Fruit fly (Drosophila melanogaster) whole organism, wandering third instar larva: ENCODE measurements around the gene CG42764.

Experiments
- Abd-B ChIP-seq: fragments of >200 bp; optimal IDR thresholded peaks from 2 replicates; lab custom pipeline; 2017; ENCODE audit warnings: missing biosample characterization, missing genetic modification characterization
- CG32264 ChIP-seq: fragments of 200-800 bp; sonication (Bioruptor generic); optimal IDR thresholded peaks from 2 replicates; lab custom pipeline; 2016; ENCODE audit warnings: missing biosample characterization, missing genetic modification characterization
- CG9705 ChIP-seq: fragments of 200-800 bp; sonication (Bioruptor generic); optimal IDR thresholded peaks from 2 replicates; lab custom pipeline; 2018; ENCODE audit warnings: missing biosample characterization, mild to moderate bottlenecking, missing genetic modification characterization
- CrebA ChIP-seq: fragments of 200-800 bp; sonication (Bioruptor generic); optimal IDR thresholded peaks from 2 replicates; lab custom pipeline; 2016; ENCODE audit warnings: missing biosample characterization, mild to moderate bottlenecking, missing genetic modification characterization, borderline replicate concordance
- Dfd ChIP-seq: fragments of >200 bp; optimal IDR thresholded peaks from 2 replicates; lab custom pipeline; 2017; ENCODE audit warnings: missing biosample characterization, missing genetic modification characterization
- Dif ChIP-seq: fragments of 200-275, 200-300 bp; sonication (Bioruptor generic); optimal IDR thresholded peaks from 2 replicates; lab custom pipeline; 2018; ENCODE audit warnings: missing biosample characterization, missing genetic modification characterization; ENCODE audit not compliant: partially characterized antibody
- GATAd ChIP-seq: sonication (Bioruptor generic); optimal IDR thresholded peaks from 2 replicates; lab custom pipeline; 2016; ENCODE audit warnings: missing biosample characterization, missing genetic modification characterization
- HLH106 ChIP-seq: fragments of 200-800 bp; optimal IDR thresholded peaks from 3 replicates; lab custom pipeline; 2019; ENCODE audit warnings: missing biosample characterization, mild to moderate bottlenecking, missing genetic modification characterization, moderate library complexity
- Hnf4 ChIP-seq: fragments of 200-800 bp; sonication (Bioruptor generic); optimal IDR thresholded peaks from 2 replicates; lab custom pipeline; 2016; ENCODE audit warnings: missing biosample characterization, mild to moderate bottlenecking, missing genetic modification characterization
- Hr78 ChIP-seq: fragments of >200 bp; optimal IDR thresholded peaks from 2 replicates; lab custom pipeline; 2017; ENCODE audit warnings: missing biosample characterization, missing genetic modification characterization
- Hr83 ChIP-seq: fragments of 200-300 bp; sonication (Bioruptor generic); optimal IDR thresholded peaks from 2 replicates; lab custom pipeline; 2016; ENCODE audit warnings: missing biosample characterization, mild to moderate bottlenecking, missing genetic modification characterization, moderate library complexity; ENCODE audit not compliant: poor library complexity, severe bottlenecking
- Jra ChIP-seq: sonication (Bioruptor generic); optimal IDR thresholded peaks from 2 replicates; lab custom pipeline; 2016; ENCODE audit warnings: missing biosample characterization, missing genetic modification characterization
- Mio ChIP-seq: sonication (Bioruptor generic); optimal IDR thresholded peaks from 2 replicates; lab custom pipeline; 2016; ENCODE audit warnings: missing biosample characterization, missing genetic modification characterization
- Myc ChIP-seq: fragments of >200 bp; optimal IDR thresholded peaks from 2 replicates; lab custom pipeline; 2017
- N ChIP-seq: fragments of >200 bp; optimal IDR thresholded peaks from 2 replicates; lab custom pipeline; 2018; ENCODE audit warnings: missing biosample characterization, missing external identifiers, missing genetic modification characterization
- OdsH ChIP-seq: fragments of 200-800 bp; sonication (Bioruptor generic); optimal IDR thresholded peaks from 2 replicates; lab custom pipeline; 2016; ENCODE audit warnings: missing biosample characterization, mild to moderate bottlenecking, missing genetic modification characterization
- Rel ChIP-seq, 2 experiments: fragments of 200-800 bp; sonication (Bioruptor generic) in 1 of 2; optimal IDR thresholded peaks; 2 replicates in 1 of 2; 3 replicates in 1 of 2; lab custom pipeline; 2016 to 2019; ENCODE audit warnings: mild to moderate bottlenecking in 2 of 2, missing biosample characterization in 2 of 2, missing genetic modification characterization in 2 of 2, moderate library complexity in 1 of 2
- Sp1 ChIP-seq: fragments of 200-800 bp; sonication (Bioruptor generic); optimal IDR thresholded peaks from 3 replicates; lab custom pipeline; 2019; ENCODE audit warnings: missing biosample characterization, mild to moderate bottlenecking, missing genetic modification characterization, moderate library complexity
- Vsx2 ChIP-seq: fragments of 200-300, 225-300 bp; sonication (Bioruptor generic); optimal IDR thresholded peaks from 2 replicates; lab custom pipeline; 2018; ENCODE audit warnings: missing biosample characterization, missing genetic modification characterization; ENCODE audit not compliant: partially characterized antibody
- br ChIP-seq: fragments of 200-800 bp; sonication (Bioruptor generic); optimal IDR thresholded peaks from 2 replicates; lab custom pipeline; 2016; ENCODE audit warnings: missing biosample characterization, missing genetic modification characterization
- brk ChIP-seq: fragments of 200-800 bp; sonication (Bioruptor generic); optimal IDR thresholded peaks from 2 replicates; lab custom pipeline; 2016; ENCODE audit warnings: missing biosample characterization, mild to moderate bottlenecking, missing genetic modification characterization
- dl ChIP-seq, 2 experiments: fragments of 175-275, 200-275 bp in 1 of 2; fragments of 200-275 bp in 1 of 2; sonication (Bioruptor generic); optimal IDR thresholded peaks; lab custom pipeline; 2018; ENCODE audit warnings: mild to moderate bottlenecking in 2 of 2, missing biosample characterization in 2 of 2, missing genetic modification characterization in 2 of 2, moderate library complexity in 2 of 2; ENCODE audit not compliant: partially characterized antibody in 2 of 2, insufficient read depth in 1 of 2
- dmrt93B ChIP-seq: fragments of 200-800 bp; sonication (Bioruptor generic); optimal IDR thresholded peaks from 2 replicates; lab custom pipeline; 2018; ENCODE audit warnings: missing biosample characterization, mild to moderate bottlenecking, missing genetic modification characterization
- ey ChIP-seq: fragments of 200-800 bp; sonication (Bioruptor generic); optimal IDR thresholded peaks from 2 replicates; lab custom pipeline; 2016; ENCODE audit warnings: missing biosample characterization, missing genetic modification characterization
- foxo ChIP-seq, 2 experiments: fragments of 200-800 bp; sonication (Bioruptor generic); optimal IDR thresholded peaks; 2 replicates in 1 of 2; 3 replicates in 1 of 2; lab custom pipeline; 2016 to 2017; ENCODE audit warnings: missing biosample characterization in 2 of 2, missing genetic modification characterization in 2 of 2
- fru ChIP-seq: fragments of 200-800 bp; sonication (Bioruptor generic); optimal IDR thresholded peaks from 3 replicates; lab custom pipeline; 2016; ENCODE audit warnings: missing biosample characterization, mild to moderate bottlenecking, missing genetic modification characterization
- h ChIP-seq: fragments of 200-800 bp; sonication (Bioruptor generic); optimal IDR thresholded peaks from 3 replicates; lab custom pipeline; 2016; ENCODE audit warnings: missing biosample characterization, mild to moderate bottlenecking, missing genetic modification characterization
- jim ChIP-seq: fragments of 175-275, 200-325 bp; sonication (Bioruptor generic); optimal IDR thresholded peaks from 2 replicates; lab custom pipeline; 2016; ENCODE audit warnings: missing biosample characterization, mild to moderate bottlenecking, missing genetic modification characterization
- lola ChIP-seq: fragments of >200 bp; optimal IDR thresholded peaks from 2 replicates; lab custom pipeline; 2017; ENCODE audit warnings: missing biosample characterization, missing genetic modification characterization
- pan ChIP-seq: fragments of >200 bp; optimal IDR thresholded peaks from 2 replicates; lab custom pipeline; 2017
- psq ChIP-seq: fragments of 200-800 bp; sonication (Bioruptor generic); optimal IDR thresholded peaks from 3 replicates; lab custom pipeline; 2017; ENCODE audit warnings: missing biosample characterization, mild to moderate bottlenecking, missing genetic modification characterization, moderate library complexity
- rgr ChIP-seq: fragments of 200-800 bp; sonication (Bioruptor generic); optimal IDR thresholded peaks from 3 replicates; lab custom pipeline; 2016; ENCODE audit warnings: missing biosample characterization, mild to moderate bottlenecking, missing genetic modification characterization
- sage ChIP-seq: fragments of 200-800 bp; sonication (Bioruptor generic); optimal IDR thresholded peaks from 2 replicates; lab custom pipeline; 2016; ENCODE audit warnings: missing biosample characterization, mild to moderate bottlenecking, missing genetic modification characterization
- sv ChIP-seq: fragments of 200-800 bp; sonication (Bioruptor generic); optimal IDR thresholded peaks from 3 replicates; lab custom pipeline; 2016; ENCODE audit warnings: missing biosample characterization, missing genetic modification characterization
- tai ChIP-seq: sonication (Bioruptor generic); optimal IDR thresholded peaks from 2 replicates; lab custom pipeline; 2016; ENCODE audit warnings: missing biosample characterization, missing genetic modification characterization
- usp ChIP-seq: fragments of >200 bp; optimal IDR thresholded peaks from 2 replicates; lab custom pipeline; 2017; ENCODE audit warnings: missing biosample characterization, missing genetic modification characterization
- woc ChIP-seq: sonication (Bioruptor generic); optimal IDR thresholded peaks from 2 replicates; lab custom pipeline; 2016; ENCODE audit warnings: missing biosample characterization, mild to moderate bottlenecking, missing genetic modification characterization

Gene CG42764

DNA sequence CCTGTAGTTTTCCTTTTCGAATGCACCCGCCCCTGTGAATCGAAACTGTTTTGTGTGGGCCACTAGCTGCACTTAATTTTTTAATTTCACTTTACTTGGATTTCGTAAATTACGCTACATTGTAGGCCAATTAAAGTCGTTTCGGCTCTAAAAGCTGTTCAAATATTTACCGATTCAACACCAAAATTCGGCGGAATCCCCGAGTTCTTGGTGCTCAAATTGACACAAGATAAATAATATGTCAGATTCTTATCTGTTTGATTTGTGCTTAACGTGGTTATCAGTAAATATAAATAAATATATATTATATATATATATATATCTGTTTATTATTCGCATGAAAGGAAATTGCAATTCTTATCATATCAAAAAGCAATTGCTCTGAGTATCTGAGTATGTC is 17.9 kb downstream of the CG42764 start:
- TF ChIP-seq OdsH (GFP tag; lab: Kevin White, UChicago) = peak; percentile 51
- TF ChIP-seq br (GFP tag; lab: Kevin White, UChicago) = peak; percentile 24
- no peak for TF ChIP-seq usp (GFP tag; lab: Kevin White, UChicago)
- peak; percentile 79 for TF ChIP-seq Sp1 (GFP tag; lab: Kevin White, UChicago)
- no peak for TF ChIP-seq Mio
- TF ChIP-seq pan (lab: Kevin White, UChicago) = no peak
- peak; percentile 67 for TF ChIP-seq h
- peak; percentile 16 for TF ChIP-seq Rel (GFP tag; optimal IDR thresholded peaks at IDR 0.05; lab: Kevin White, UChicago)
- TF ChIP-seq Rel (tag; optimal IDR thresholded peaks at IDR 0.05; lab: Kevin White, UChicago) = peak; percentile 99
- TF ChIP-seq Hnf4 (GFP tag; lab: Kevin White, UChicago) = peak; percentile 57
- no peak for TF ChIP-seq Myc (lab: Kevin White, UChicago)
- TF ChIP-seq brk (GFP tag; lab: Kevin White, UChicago) = peak; percentile 43
- no peak for TF ChIP-seq Abd-B (GFP tag; lab: Kevin White, UChicago)
- peak; percentile 78 for TF ChIP-seq CG9705 (GFP tag; lab: Kevin White, UChicago)
- peak; percentile 67 for TF ChIP-seq HLH106 (tag; lab: Kevin White, UChicago)
- TF ChIP-seq fru = peak; percentile 4
- TF ChIP-seq foxo (GFP tag; optimal IDR thresholded peaks at IDR 0.05; lab: Kevin White, UChicago) = peak in 1 of 2 experiments; percentile 58
- TF ChIP-seq rgr (GFP tag; lab: Kevin White, UChicago) = peak; percentile 76
- no peak for TF ChIP-seq CrebA (GFP tag; lab: Kevin White, UChicago)
- peak; percentile 76 for TF ChIP-seq Hr83
- no peak for TF ChIP-seq CG32264 (GFP tag; lab: Kevin White, UChicago)
- TF ChIP-seq tai (GFP tag; lab: Kevin White, UChicago) = no peak
- TF ChIP-seq dmrt93B (GFP tag; lab: Kevin White, UChicago) = peak; percentile 54
- peak; percentile 32 for TF ChIP-seq psq

- no peak for TF ChIP-seq Vsx2 (GFP tag; lab: Kevin White, UChicago)
- no peak for TF ChIP-seq dmrt93B (GFP tag; lab: Kevin White, UChicago)
- TF ChIP-seq ey (GFP tag; lab: Kevin White, UChicago) = peak; percentile 25
- TF ChIP-seq, all 38 proteins: peak for 1
These were observed 18.5 kb downstream of the CG42764 start for dm6 chr3L:20447337-20447736.

DNA sequence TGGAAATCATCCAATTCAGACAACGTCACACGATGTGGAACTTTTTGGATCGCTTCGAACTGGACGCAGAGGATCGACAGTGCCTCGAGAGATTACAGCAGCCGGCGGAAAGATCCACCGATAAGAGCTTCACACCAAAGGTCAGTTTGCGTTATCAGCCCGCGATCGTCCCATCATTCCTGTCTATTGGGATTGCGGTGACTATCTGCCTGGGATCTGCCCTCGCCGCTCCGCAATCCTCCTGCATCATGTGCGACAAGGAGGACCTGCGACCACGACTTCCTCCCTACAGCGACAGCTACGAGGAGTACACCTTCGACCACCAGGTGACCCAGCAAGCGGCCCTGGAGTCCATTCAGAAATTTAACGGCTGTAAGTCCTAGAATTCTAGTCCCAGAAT is 19.8 kb downstream of the CG42764 start:
- TF ChIP-seq CrebA (GFP tag; lab: Kevin White, UChicago) (no peak), Rel (GFP tag; optimal IDR thresholded peaks at IDR 0.05; lab: Kevin White, UChicago) (no peak), Rel (tag; optimal IDR thresholded peaks at IDR 0.05; lab: Kevin White, UChicago) (peak; percentile 48), dl (GFP tag; optimal IDR thresholded peaks at IDR 0.05; lab: Kevin White, UChicago; ENCODE audit: insufficient read depth in 1 of 2, partially characterized antibody in 2 of 2) (no peak)

DNA sequence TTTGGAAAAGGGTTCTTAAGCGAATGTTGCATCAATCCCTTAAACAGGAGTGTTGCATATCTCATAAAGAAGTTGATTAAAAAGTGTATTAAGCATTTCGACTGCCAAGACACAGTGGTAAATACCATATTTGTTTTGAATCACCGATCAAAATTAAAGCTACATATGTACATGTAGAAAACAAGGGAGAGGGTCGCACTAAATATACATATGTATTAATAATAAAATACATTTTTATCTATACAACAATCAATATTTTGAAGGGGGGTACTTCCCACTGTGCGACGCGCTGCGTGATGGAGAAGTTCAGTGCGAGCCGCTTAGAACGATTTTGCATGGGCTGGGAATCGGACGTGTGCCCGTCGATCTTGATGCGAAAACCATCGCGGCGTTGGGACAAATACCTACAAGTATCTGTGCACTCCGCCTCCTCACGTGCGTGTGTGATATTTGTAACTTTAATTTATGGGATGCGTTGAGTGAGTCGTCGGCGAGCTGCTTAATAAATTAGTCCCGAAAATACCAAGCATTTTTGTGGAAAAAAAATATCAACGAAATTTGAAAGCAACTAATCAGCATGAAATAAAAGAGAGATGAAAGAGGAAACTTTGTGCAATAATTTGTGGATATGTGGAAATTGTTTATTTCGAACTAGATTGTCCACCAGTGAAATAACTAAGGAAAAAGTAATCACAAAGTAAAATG is 20.9 kb downstream of the CG42764 start:
- TF ChIP-seq rgr (GFP tag; lab: Kevin White, UChicago) (peak; percentile 96), dmrt93B (GFP tag; lab: Kevin White, UChicago) (peak; percentile 73), usp (GFP tag; lab: Kevin White, UChicago) (no peak), Mio (no peak), brk (GFP tag; lab: Kevin White, UChicago) (peak; percentile 92), CrebA (GFP tag; lab: Kevin White, UChicago) (no peak), tai (GFP tag; lab: Kevin White, UChicago) (peak; percentile 65), woc (peak; percentile 54), Hnf4 (GFP tag; lab: Kevin White, UChicago) (peak; percentile 87), Vsx2 (GFP tag; lab: Kevin White, UChicago) (no peak), sage (peak; percentile 86), N (GFP tag; lab: Kevin White, UChicago) (no peak), CG32264 (GFP tag; lab: Kevin White, UChicago) (peak; percentile 61), lola (GFP tag; lab: Kevin White, UChicago) (no peak), pan (lab: Kevin White, UChicago) (no peak), Dif (GFP tag; lab: Kevin White, UChicago) (no peak), br (GFP tag; lab: Kevin White, UChicago) (peak; percentile 82), Rel (GFP tag; optimal IDR thresholded peaks at IDR 0.05; lab: Kevin White, UChicago) (peak; percentile 75), Rel (tag; optimal IDR thresholded peaks at IDR 0.05; lab: Kevin White, UChicago) (peak; percentile 80), HLH106 (tag; lab: Kevin White, UChicago) (peak; percentile 84), dl (GFP tag; optimal IDR thresholded peaks at IDR 0.05; lab: Kevin White, UChicago; ENCODE audit: insufficient read depth in 1 of 2, partially characterized antibody in 2 of 2) (no peak), sv (GFP tag; lab: Kevin White, UChicago) (peak; percentile 73), GATAd (GFP tag; lab: Kevin White, UChicago) (peak; percentile 59), Dfd (GFP tag; lab: Kevin White, UChicago) (no peak), Jra (GFP tag; lab: Kevin White, UChicago) (peak; percentile 73), Myc (lab: Kevin White, UChicago) (no peak), jim (no peak), ey (GFP tag; lab: Kevin White, UChicago) (peak; percentile 80), foxo (GFP tag; optimal IDR thresholded peaks at IDR 0.05; lab: Kevin White, UChicago) (peak in 1 of 2 experiments; percentile 95), Hr83 (peak; percentile 84), Sp1 (GFP tag; lab: Kevin White, UChicago) (peak; percentile 78), Abd-B (GFP tag; lab: Kevin White, UChicago) (no peak), Hr78 (no peak), psq (peak; percentile 88), OdsH (GFP tag; lab: Kevin White, UChicago) (peak; percentile 92), fru (peak; percentile 90)
